Worm (Caenorhabditis elegans) whole organism, midembryonic: ENCODE data around the gene F47B10.3.
A peak's percentile ranks its signal among the peaks of the same experiment; 100 is the strongest.

ENCODE experiments used
- T22C8.4 ChIP-seq: fragments of 200-800 bp; sonication (Bioruptor generic); IDR thresholded peaks from 2 replicates; pipeline ENCODE4 v1.3.6; 2022; ENCODE audit warnings: missing genetic modification characterization, missing compliant biosample characterization
- cog-1 ChIP-seq: sonication (generic microtip); optimal IDR thresholded peaks from 2 replicates; lab custom pipeline; 2016; ENCODE audit warnings: missing genetic modification characterization, missing compliant biosample characterization
- flt-1 ChIP-seq: fragments of 200-800 bp; sonication (Bioruptor generic); IDR thresholded peaks from 2 replicates; pipeline ENCODE4 v1.3.6; 2022; ENCODE audit warnings: missing genetic modification characterization, missing compliant biosample characterization
- klf-2 ChIP-seq: fragments of 200-800 bp; sonication (Bioruptor generic); conservative IDR thresholded peaks from 2 replicates; pipeline ENCODE4 v1.3.6; 2022; ENCODE audit warnings: missing genetic modification reagents, missing genetic modification characterization, missing compliant biosample characterization
- med-1 ChIP-seq: sonication (generic microtip); optimal IDR thresholded peaks from 2 replicates; lab custom pipeline; 2017; ENCODE audit warnings: missing genetic modification characterization, mild to moderate bottlenecking, missing compliant biosample characterization, antibody characterized with exemption, missing genetic modification reagents; ENCODE audit not compliant: insufficient read depth
- ref-1 ChIP-seq: fragments of 200-800 bp; sonication (Bioruptor generic); conservative IDR thresholded peaks from 2 replicates; pipeline ENCODE4 v1.3.6; 2022; ENCODE audit warnings: missing genetic modification reagents, missing genetic modification characterization, missing compliant biosample characterization
- tab-1 ChIP-seq: fragments of 200-800 bp; sonication (Bioruptor generic); IDR thresholded peaks from 2 replicates; pipeline ENCODE4 v1.3.6; 2022; ENCODE audit warnings: missing genetic modification characterization, missing compliant biosample characterization
- ztf-23 ChIP-seq: fragments of 200-800 bp; sonication (Bioruptor generic); IDR thresholded peaks from 2 replicates; pipeline ENCODE4 v1.3.6; 2022; ENCODE audit warnings: missing genetic modification reagents, missing genetic modification characterization, missing compliant biosample characterization
- ztf-29 ChIP-seq: fragments of 200-800 bp; sonication (Bioruptor generic); IDR thresholded peaks from 2 replicates; pipeline ENCODE4 v1.3.6; 2022; ENCODE audit warnings: missing genetic modification reagents, missing genetic modification characterization, missing compliant biosample characterization

The F47B10.3 gene

ce11 chrX:10891890-10892289, at the start of gene F47B10.3:
Gene F47B10.3 (plus strand): TSS chrX:10892190.
- TF ChIP-seq ref-1 (GFP tag; lab: Robert Waterston, UW) (no peak), flt-1 (no peak)

ce11 chrX:10844137-10844536, 47.9 kb upstream of the F47B10.3 start:
- TF ChIP-seq T22C8.4 (GFP tag; lab: Robert Waterston, UW) = no peak
- no peak for TF ChIP-seq ztf-29 (GFP tag; lab: Robert Waterston, UW)
- no peak for TF ChIP-seq med-1 (GFP tag; lab: Kevin White, UChicago)
- TF ChIP-seq cog-1 = no peak
- TF ChIP-seq ztf-23 (GFP tag; lab: Robert Waterston, UW) = no peak
- TF ChIP-seq flt-1 = no peak
- TF ChIP-seq klf-2 (GFP tag; lab: Robert Waterston, UW) = no peak
- TF ChIP-seq tab-1 (GFP tag; lab: Robert Waterston, UW) = no peak
- TF ChIP-seq ref-1 (GFP tag; lab: Robert Waterston, UW) = no peak

- TF ChIP-seq ref-1 (GFP tag; lab: Robert Waterston, UW) (no peak), flt-1 (no peak), med-1 (GFP tag; lab: Kevin White, UChicago) (no peak), ztf-23 (GFP tag; lab: Robert Waterston, UW) (0 out of 2 replicates have a peak, but pooled peaks have one; percentile 18), klf-2 (GFP tag; lab: Robert Waterston, UW) (no peak), tab-1 (GFP tag; lab: Robert Waterston, UW) (no peak)
These were observed 47.2 kb upstream of the F47B10.3 start, which contains the start of gene C05A9.2 for ce11 chrX:10844602-10845354. Gene C05A9.2 (minus strand): TSS chrX:10844674.

DNA sequence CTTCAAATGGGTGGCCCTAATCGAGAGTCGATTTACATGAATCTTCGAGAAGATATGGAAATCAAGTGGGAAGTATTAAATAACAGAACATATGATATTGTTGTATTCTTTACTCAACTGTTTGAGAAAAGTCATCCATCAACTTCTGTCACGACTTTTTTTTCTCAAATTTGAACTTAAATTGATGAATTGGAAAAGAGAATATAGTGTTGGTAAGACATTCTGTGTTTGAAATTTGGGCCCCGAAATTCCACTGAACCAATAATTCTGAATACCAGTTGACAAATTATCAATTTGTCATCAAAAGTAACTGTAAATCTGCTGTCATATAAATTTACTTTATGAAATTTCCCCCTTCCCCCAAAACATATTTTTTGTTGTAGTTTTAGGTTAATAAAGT, 45.1 kb upstream of the F47B10.3 start:
- TF ChIP-seq ref-1 (GFP tag; lab: Robert Waterston, UW) (no peak), ztf-23 (GFP tag; lab: Robert Waterston, UW) (no peak), klf-2 (GFP tag; lab: Robert Waterston, UW) (no peak), ztf-29 (GFP tag; lab: Robert Waterston, UW) (no peak)

ce11 chrX:10851202-10851601, 40.8 kb upstream of the F47B10.3 start:
- TF ChIP-seq ztf-23 (GFP tag; lab: Robert Waterston, UW) (no peak), T22C8.4 (GFP tag; lab: Robert Waterston, UW) (no peak), ztf-29 (GFP tag; lab: Robert Waterston, UW) (no peak), klf-2 (GFP tag; lab: Robert Waterston, UW) (no peak), flt-1 (no peak), cog-1 (no peak), ref-1 (GFP tag; lab: Robert Waterston, UW) (no peak), med-1 (GFP tag; lab: Kevin White, UChicago) (no peak)

DNA sequence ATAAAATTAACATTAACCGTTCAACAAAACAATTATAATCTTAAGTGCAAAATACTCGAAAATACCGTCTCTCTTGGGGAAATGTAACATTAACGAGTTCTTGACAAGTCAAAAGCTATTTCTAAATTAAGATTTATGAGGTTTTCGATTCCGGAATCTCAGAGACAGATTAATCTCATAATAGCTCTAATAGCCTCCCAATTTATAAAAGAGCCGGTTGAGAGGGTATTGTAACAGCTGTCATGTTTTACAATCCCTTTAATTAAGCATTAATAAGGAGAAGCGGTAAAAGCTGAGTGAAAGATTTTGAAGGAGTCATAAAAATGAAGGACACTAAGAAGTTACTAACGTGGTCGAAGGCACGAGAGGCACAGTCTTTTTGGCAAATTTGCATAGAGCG, 40.3 kb upstream of the F47B10.3 start:
- TF ChIP-seq ztf-29 (GFP tag; lab: Robert Waterston, UW) = no peak
- TF ChIP-seq klf-2 (GFP tag; lab: Robert Waterston, UW) = no peak

- TF ChIP-seq flt-1 (no peak), cog-1 (no peak), ztf-29 (GFP tag; lab: Robert Waterston, UW) (no peak)
These were observed 38.7 kb upstream of the F47B10.3 start for ce11 chrX:10853271-10853670.

DNA sequence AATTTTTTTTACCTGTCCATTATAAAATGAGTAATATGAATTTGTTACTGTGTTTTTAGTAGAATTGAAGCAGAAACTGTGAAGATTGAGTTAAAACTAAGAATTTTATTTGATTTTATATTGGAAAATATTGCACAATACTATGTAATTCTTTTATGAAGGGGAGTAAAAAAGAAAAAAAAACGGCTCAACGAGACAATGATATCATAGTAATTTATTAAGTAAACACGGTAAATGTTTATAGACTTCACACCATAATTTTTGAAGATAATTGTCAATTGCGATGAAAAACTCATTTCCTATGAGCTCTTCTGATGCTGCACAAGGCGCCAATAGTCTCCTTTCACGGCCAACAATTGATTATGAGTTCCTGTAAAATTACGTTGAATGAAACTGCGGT, 32.8 kb upstream of the F47B10.3 start, which contains the start of gene pgp-5:
pgp-5 (minus strand) TSS at position 87 of the 400 bp plus-strand sequence.
- TF ChIP-seq ztf-29 (GFP tag; lab: Robert Waterston, UW) (no peak), klf-2 (GFP tag; lab: Robert Waterston, UW) (no peak), ztf-23 (GFP tag; lab: Robert Waterston, UW) (no peak), T22C8.4 (GFP tag; lab: Robert Waterston, UW) (no peak), tab-1 (GFP tag; lab: Robert Waterston, UW) (no peak), cog-1 (no peak), ref-1 (GFP tag; lab: Robert Waterston, UW) (no peak), med-1 (GFP tag; lab: Kevin White, UChicago) (no peak), flt-1 (no peak)

- TF ChIP-seq tab-1 (GFP tag; lab: Robert Waterston, UW) (no peak), ztf-23 (GFP tag; lab: Robert Waterston, UW) (no peak), cog-1 (no peak), T22C8.4 (GFP tag; lab: Robert Waterston, UW) (no peak), ref-1 (GFP tag; lab: Robert Waterston, UW) (no peak), flt-1 (no peak), ztf-29 (GFP tag; lab: Robert Waterston, UW) (no peak)
These were observed 32.4 kb upstream of the F47B10.3 start for ce11 chrX:10859622-10860021.

DNA sequence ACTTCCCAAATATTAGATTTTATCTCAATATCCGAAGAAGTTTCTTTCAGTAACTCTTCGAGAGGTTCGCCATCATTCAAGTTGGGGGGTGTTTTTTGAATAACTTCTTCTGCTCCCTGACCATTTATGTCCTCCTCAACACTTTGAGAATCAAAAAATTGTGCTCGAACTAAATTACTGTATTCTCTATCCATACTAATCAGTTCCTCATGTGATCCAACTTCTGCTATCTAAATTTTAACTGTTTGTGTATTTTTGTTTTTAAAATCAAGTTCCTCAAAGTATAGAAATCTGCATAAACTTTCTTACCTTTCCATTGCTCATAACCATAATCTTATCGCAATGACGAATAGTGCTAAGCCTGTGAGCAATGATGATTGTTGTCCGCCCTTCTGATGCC, 30.3 kb upstream of the F47B10.3 start:
- TF ChIP-seq ref-1 (GFP tag; lab: Robert Waterston, UW) = no peak
- TF ChIP-seq ztf-23 (GFP tag; lab: Robert Waterston, UW) = no peak
- TF ChIP-seq ztf-29 (GFP tag; lab: Robert Waterston, UW) = no peak
- no peak for TF ChIP-seq cog-1
- TF ChIP-seq tab-1 (GFP tag; lab: Robert Waterston, UW) = no peak
- TF ChIP-seq klf-2 (GFP tag; lab: Robert Waterston, UW) = no peak
- no peak for TF ChIP-seq flt-1
- TF ChIP-seq med-1 (GFP tag; lab: Kevin White, UChicago) = no peak
- TF ChIP-seq T22C8.4 (GFP tag; lab: Robert Waterston, UW) = no peak
